Worm (Caenorhabditis elegans) whole organism, midembryonic: ENCODE results near the gene F07B10.4.

Source experiments
- T22C8.4 ChIP-seq: fragments of 200-800 bp; sonication (Bioruptor generic); IDR thresholded peaks from 2 replicates; pipeline ENCODE4 v1.3.6; 2022; ENCODE audit warnings: missing genetic modification characterization, missing compliant biosample characterization
- cog-1 ChIP-seq: sonication (generic microtip); optimal IDR thresholded peaks from 2 replicates; lab custom pipeline; 2016; ENCODE audit warnings: missing genetic modification characterization, missing compliant biosample characterization
- flt-1 ChIP-seq: fragments of 200-800 bp; sonication (Bioruptor generic); IDR thresholded peaks from 2 replicates; pipeline ENCODE4 v1.3.6; 2022; ENCODE audit warnings: missing genetic modification characterization, missing compliant biosample characterization
- klf-2 ChIP-seq: fragments of 200-800 bp; sonication (Bioruptor generic); conservative IDR thresholded peaks from 2 replicates; pipeline ENCODE4 v1.3.6; 2022; ENCODE audit warnings: missing genetic modification reagents, missing genetic modification characterization, missing compliant biosample characterization
- med-1 ChIP-seq: sonication (generic microtip); optimal IDR thresholded peaks from 2 replicates; lab custom pipeline; 2017; ENCODE audit warnings: missing genetic modification characterization, mild to moderate bottlenecking, missing compliant biosample characterization, antibody characterized with exemption, missing genetic modification reagents; ENCODE audit not compliant: insufficient read depth
- ref-1 ChIP-seq: fragments of 200-800 bp; sonication (Bioruptor generic); conservative IDR thresholded peaks from 2 replicates; pipeline ENCODE4 v1.3.6; 2022; ENCODE audit warnings: missing genetic modification reagents, missing genetic modification characterization, missing compliant biosample characterization
- tab-1 ChIP-seq: fragments of 200-800 bp; sonication (Bioruptor generic); IDR thresholded peaks from 2 replicates; pipeline ENCODE4 v1.3.6; 2022; ENCODE audit warnings: missing genetic modification characterization, missing compliant biosample characterization
- ztf-23 ChIP-seq: fragments of 200-800 bp; sonication (Bioruptor generic); IDR thresholded peaks from 2 replicates; pipeline ENCODE4 v1.3.6; 2022; ENCODE audit warnings: missing genetic modification reagents, missing genetic modification characterization, missing compliant biosample characterization
- ztf-29 ChIP-seq: fragments of 200-800 bp; sonication (Bioruptor generic); IDR thresholded peaks from 2 replicates; pipeline ENCODE4 v1.3.6; 2022; ENCODE audit warnings: missing genetic modification reagents, missing genetic modification characterization, missing compliant biosample characterization

The F07B10.4 gene

DNA sequence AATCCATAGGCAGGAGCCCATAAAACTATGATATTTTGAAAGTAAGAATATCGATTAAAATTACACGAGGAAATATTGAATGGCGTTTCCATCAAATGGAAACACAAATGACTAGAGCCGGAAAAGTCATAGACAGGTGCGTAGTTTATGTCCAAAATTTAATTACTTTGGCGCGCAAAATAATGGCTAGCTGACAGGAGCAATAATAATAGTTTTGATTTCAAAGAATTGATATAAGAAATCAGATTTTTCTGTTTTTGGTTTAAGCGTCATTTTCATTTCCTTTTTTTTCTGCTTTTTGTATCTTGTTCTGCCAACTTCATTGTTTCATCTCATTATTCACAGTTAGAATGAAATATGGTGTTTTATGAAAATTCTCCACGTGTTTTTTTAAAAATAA is at the start of gene F07B10.4:
Gene F07B10.4, minus strand, starts transcription at position 101 of the 400 bp plus-strand sequence.
- no peak for TF ChIP-seq ztf-23 (GFP tag; lab: Robert Waterston, UW)
- no peak for TF ChIP-seq med-1
- TF ChIP-seq flt-1, result no peak
- no peak for TF ChIP-seq tab-1 (GFP tag; lab: Robert Waterston, UW)
- TF ChIP-seq cog-1 (tag; lab: Kevin White, UChicago), result no peak
- no peak for TF ChIP-seq ref-1 (GFP tag; lab: Robert Waterston, UW)
- TF ChIP-seq ztf-29, result no peak
- no peak for TF ChIP-seq T22C8.4 (GFP tag; lab: Robert Waterston, UW)
- TF ChIP-seq klf-2 (GFP tag; lab: Robert Waterston, UW), result no peak

- no peak for TF ChIP-seq ztf-29
- no peak for TF ChIP-seq T22C8.4 (GFP tag; lab: Robert Waterston, UW)
- no peak for TF ChIP-seq flt-1
- no peak for TF ChIP-seq klf-2 (GFP tag; lab: Robert Waterston, UW)
- no peak for TF ChIP-seq ref-1 (GFP tag; lab: Robert Waterston, UW)
- TF ChIP-seq tab-1 (GFP tag; lab: Robert Waterston, UW), result no peak
- TF ChIP-seq cog-1 (tag; lab: Kevin White, UChicago), result no peak
- no peak for TF ChIP-seq med-1
- no peak for TF ChIP-seq ztf-23 (GFP tag; lab: Robert Waterston, UW)
Measured at ce11 chrV:11311013-11311472, 48.1 kb upstream of the F07B10.4 start, which contains the start of gene T03F7.7. Gene T03F7.7, plus strand, starts transcription at chrV:11311422.

DNA sequence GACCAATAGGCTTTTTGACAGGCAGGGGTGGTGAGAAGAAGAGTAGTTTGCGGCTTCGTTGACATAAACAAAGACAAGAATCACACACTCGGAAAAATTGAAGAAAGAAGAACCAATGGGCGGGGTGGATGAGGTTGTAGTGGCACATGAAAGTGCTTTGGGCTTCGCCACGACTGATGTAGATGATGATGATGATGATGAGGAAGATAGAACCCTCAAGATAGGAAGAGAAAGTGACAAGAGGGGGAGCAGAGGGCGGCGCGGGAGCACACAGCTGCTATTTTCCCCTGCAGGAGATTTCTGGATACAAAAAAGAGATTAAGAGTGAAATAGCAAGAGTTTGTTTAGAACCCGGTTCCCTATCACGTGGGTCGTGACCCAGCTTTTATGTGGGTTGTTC is 46.0 kb upstream of the F07B10.4 start:
- TF ChIP-seq ztf-23 (GFP tag; lab: Robert Waterston, UW), result no peak
- TF ChIP-seq ztf-29, result no peak
- TF ChIP-seq med-1, result no peak
- no peak for TF ChIP-seq flt-1
- no peak for TF ChIP-seq T22C8.4 (GFP tag; lab: Robert Waterston, UW)
- no peak for TF ChIP-seq cog-1 (tag; lab: Kevin White, UChicago)
- no peak for TF ChIP-seq klf-2 (GFP tag; lab: Robert Waterston, UW)
- TF ChIP-seq ref-1 (GFP tag; lab: Robert Waterston, UW), result no peak
- no peak for TF ChIP-seq tab-1 (GFP tag; lab: Robert Waterston, UW)

ce11 chrV:11308346-11308745 is 45.4 kb upstream of the F07B10.4 start, which contains the start of gene snf-11:
Gene snf-11, minus strand, starts transcription at chrV:11308446.
- TF ChIP-seq flt-1 (no peak), med-1 (no peak), cog-1 (tag; lab: Kevin White, UChicago) (no peak), tab-1 (GFP tag; lab: Robert Waterston, UW) (no peak), ztf-23 (GFP tag; lab: Robert Waterston, UW) (no peak), ztf-29 (no peak), klf-2 (GFP tag; lab: Robert Waterston, UW) (no peak), T22C8.4 (GFP tag; lab: Robert Waterston, UW) (no peak), ref-1 (GFP tag; lab: Robert Waterston, UW) (no peak)

DNA sequence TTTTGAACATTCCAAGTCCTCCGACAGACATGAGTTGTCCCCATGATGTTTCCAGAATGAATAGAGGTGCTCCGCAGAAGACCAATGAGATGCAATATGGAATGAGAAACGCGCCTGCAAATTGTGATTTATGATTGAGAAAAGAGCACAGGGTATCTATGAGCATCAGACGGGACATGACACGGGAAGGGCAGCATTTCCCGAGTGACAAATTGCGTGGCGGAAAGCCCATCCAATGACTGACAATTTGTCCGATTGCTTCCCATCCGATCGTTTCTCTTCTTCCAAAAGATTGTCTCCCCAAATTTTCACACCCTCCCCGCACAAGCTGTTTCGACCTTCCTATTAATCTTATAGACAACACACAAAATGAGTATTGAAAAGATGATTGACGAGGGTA is 44.9 kb upstream of the F07B10.4 start:
- TF ChIP-seq ztf-23 (GFP tag; lab: Robert Waterston, UW), result no peak
- TF ChIP-seq flt-1, result no peak
- TF ChIP-seq cog-1 (tag; lab: Kevin White, UChicago), result no peak
- no peak for TF ChIP-seq tab-1 (GFP tag; lab: Robert Waterston, UW)
- no peak for TF ChIP-seq med-1
- TF ChIP-seq ref-1 (GFP tag; lab: Robert Waterston, UW), result no peak
- TF ChIP-seq T22C8.4 (GFP tag; lab: Robert Waterston, UW), result no peak
- no peak for TF ChIP-seq ztf-29
- no peak for TF ChIP-seq klf-2 (GFP tag; lab: Robert Waterston, UW)

ce11 chrV:11304879-11305278 is 42.0 kb upstream of the F07B10.4 start, which contains the start of gene srh-45:
Gene srh-45, minus strand, starts transcription at chrV:11304979.
- TF ChIP-seq med-1 (no peak), flt-1 (no peak), T22C8.4 (GFP tag; lab: Robert Waterston, UW) (no peak), ref-1 (GFP tag; lab: Robert Waterston, UW) (no peak), klf-2 (GFP tag; lab: Robert Waterston, UW) (no peak), ztf-29 (no peak), cog-1 (tag; lab: Kevin White, UChicago) (no peak), ztf-23 (GFP tag; lab: Robert Waterston, UW) (no peak), tab-1 (GFP tag; lab: Robert Waterston, UW) (no peak)

ce11 chrV:11304200-11304599 is 41.3 kb upstream of the F07B10.4 start:
- TF ChIP-seq T22C8.4 (GFP tag; lab: Robert Waterston, UW) (no peak), ztf-23 (GFP tag; lab: Robert Waterston, UW) (no peak), ref-1 (GFP tag; lab: Robert Waterston, UW) (no peak), med-1 (no peak), flt-1 (no peak), ztf-29 (no peak), klf-2 (GFP tag; lab: Robert Waterston, UW) (no peak), cog-1 (tag; lab: Kevin White, UChicago) (no peak), tab-1 (GFP tag; lab: Robert Waterston, UW) (no peak)

DNA sequence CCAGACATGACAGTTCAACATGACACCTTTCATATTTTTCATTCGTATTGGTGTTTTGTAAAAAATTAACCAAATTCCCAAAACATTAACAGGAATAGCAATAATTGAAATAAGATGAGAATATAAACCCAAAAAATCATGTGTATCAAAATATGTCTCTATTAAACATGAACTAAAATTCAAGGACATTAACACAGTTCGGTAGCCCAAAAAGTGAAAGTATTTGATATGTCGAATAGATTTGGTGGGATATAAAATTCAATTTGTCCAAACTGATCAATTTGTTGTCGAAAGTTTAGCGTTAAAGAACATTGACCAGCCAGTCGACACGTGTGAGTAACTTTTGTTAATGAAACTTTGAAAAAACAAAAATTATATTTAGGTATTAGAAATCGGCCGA is 39.8 kb upstream of the F07B10.4 start, which contains the start of gene srh-46:
Gene srh-46, minus strand, starts transcription at position 189 of the 400 bp plus-strand sequence.
- TF ChIP-seq ref-1 (GFP tag; lab: Robert Waterston, UW) (no peak), med-1 (no peak), ztf-23 (GFP tag; lab: Robert Waterston, UW) (no peak), ztf-29 (no peak), T22C8.4 (GFP tag; lab: Robert Waterston, UW) (no peak)

DNA sequence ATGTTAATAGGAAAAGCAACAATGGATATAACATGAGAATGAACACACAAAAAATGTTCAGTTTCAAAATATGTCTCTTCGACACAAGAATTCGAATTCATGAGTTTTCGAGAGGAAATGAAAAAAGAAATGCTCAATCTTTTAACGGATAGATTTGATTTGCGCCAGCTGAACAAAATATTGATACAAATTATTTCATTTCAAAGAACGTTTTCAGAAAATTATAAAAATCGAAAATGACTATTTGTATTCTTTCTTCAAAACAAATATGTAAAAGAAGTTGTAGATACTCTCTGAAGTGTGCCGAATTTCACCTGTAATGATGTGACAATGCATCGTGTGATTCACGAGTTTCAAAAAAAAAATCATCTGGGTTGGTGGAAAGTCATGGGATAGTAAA is 37.6 kb upstream of the F07B10.4 start, which contains the start of gene srh-47:
Gene srh-47, minus strand, starts transcription at position 101 of the 400 bp plus-strand sequence.
- TF ChIP-seq cog-1 (tag; lab: Kevin White, UChicago), result no peak
- TF ChIP-seq ztf-23 (GFP tag; lab: Robert Waterston, UW), result no peak
- no peak for TF ChIP-seq T22C8.4 (GFP tag; lab: Robert Waterston, UW)
- TF ChIP-seq flt-1, result no peak
- no peak for TF ChIP-seq ztf-29
- TF ChIP-seq ref-1 (GFP tag; lab: Robert Waterston, UW), result no peak
- no peak for TF ChIP-seq tab-1 (GFP tag; lab: Robert Waterston, UW)
- no peak for TF ChIP-seq med-1
- TF ChIP-seq klf-2 (GFP tag; lab: Robert Waterston, UW), result no peak
